Worm (Caenorhabditis elegans) whole organism, L4/young adult: Measurements from ENCODE around the gene bcat-1.
A peak's percentile ranks its signal among the peaks of the same experiment; 100 is the strongest.

Experiments
- W03F9.2 ChIP-seq: fragments of 150-350 bp; optimal IDR thresholded peaks from 2 replicates; lab custom pipeline; 2014; ENCODE audit warnings: missing biosample characterization, missing genetic modification characterization
- dao-5 ChIP-seq: sonication (generic microtip); optimal IDR thresholded peaks from 2 replicates; lab custom pipeline; 2016; ENCODE audit warnings: missing genotype, missing genetic modification characterization, moderate library complexity, missing compliant biosample characterization
- him-1 ChIP-seq: sonication (generic microtip); optimal IDR thresholded peaks from 2 replicates; lab custom pipeline; 2016; ENCODE audit warnings: missing genotype, missing genetic modification reagents, missing genetic modification characterization, missing compliant biosample characterization

The bcat-1 gene

ce11 chrX:12862509-12862908 lies 14.8 kb upstream of the bcat-1 start, which contains the start of gene T14G8.6:
Gene T14G8.6 (minus strand): TSS chrX:12862846.
- TF ChIP-seq dao-5 (tag; lab: Kevin White, UChicago), result no peak
- TF ChIP-seq W03F9.2 (tag; lab: Kevin White, UChicago), result no peak
- no peak for TF ChIP-seq him-1 (tag; lab: Kevin White, UChicago)

DNA sequence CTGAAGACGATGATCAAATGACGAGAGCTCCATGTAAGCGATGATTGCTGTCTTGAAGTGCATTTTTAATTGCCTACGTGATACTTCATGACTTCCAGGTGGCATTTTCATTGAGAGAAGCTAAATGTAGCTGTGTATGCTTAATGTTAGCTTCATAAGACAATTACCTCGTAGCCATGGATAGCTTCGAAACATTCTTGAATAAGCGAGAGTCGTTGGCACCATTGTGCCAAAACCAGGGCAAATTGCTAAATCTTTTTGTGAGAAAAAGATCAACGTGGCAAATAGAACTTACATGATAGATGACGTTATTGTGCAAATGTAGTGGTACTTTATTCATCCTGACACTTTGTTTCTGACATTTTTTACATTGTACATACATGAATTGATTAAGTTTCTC lies 14.0 kb upstream of the bcat-1 start:
- TF ChIP-seq dao-5 (tag; lab: Kevin White, UChicago), result no peak
- no peak for TF ChIP-seq W03F9.2 (tag; lab: Kevin White, UChicago)

ce11 chrX:12863796-12864195 lies 13.5 kb upstream of the bcat-1 start, which contains the start of gene T14G8.4:
Gene T14G8.4 (minus strand): TSS chrX:12863896.
- TF ChIP-seq him-1 (tag; lab: Kevin White, UChicago) (no peak), W03F9.2 (tag; lab: Kevin White, UChicago) (no peak)

- no peak for TF ChIP-seq dao-5 (tag; lab: Kevin White, UChicago)
- TF ChIP-seq W03F9.2 (tag; lab: Kevin White, UChicago), result no peak
- no peak for TF ChIP-seq him-1 (tag; lab: Kevin White, UChicago)
Measured at ce11 chrX:12869412-12869811, 7.9 kb upstream of the bcat-1 start.

ce11 chrX:12869827-12870394 lies 7.4 kb upstream of the bcat-1 start:
- TF ChIP-seq dao-5 (tag; lab: Kevin White, UChicago), result no peak
- no peak for TF ChIP-seq him-1 (tag; lab: Kevin White, UChicago)

DNA sequence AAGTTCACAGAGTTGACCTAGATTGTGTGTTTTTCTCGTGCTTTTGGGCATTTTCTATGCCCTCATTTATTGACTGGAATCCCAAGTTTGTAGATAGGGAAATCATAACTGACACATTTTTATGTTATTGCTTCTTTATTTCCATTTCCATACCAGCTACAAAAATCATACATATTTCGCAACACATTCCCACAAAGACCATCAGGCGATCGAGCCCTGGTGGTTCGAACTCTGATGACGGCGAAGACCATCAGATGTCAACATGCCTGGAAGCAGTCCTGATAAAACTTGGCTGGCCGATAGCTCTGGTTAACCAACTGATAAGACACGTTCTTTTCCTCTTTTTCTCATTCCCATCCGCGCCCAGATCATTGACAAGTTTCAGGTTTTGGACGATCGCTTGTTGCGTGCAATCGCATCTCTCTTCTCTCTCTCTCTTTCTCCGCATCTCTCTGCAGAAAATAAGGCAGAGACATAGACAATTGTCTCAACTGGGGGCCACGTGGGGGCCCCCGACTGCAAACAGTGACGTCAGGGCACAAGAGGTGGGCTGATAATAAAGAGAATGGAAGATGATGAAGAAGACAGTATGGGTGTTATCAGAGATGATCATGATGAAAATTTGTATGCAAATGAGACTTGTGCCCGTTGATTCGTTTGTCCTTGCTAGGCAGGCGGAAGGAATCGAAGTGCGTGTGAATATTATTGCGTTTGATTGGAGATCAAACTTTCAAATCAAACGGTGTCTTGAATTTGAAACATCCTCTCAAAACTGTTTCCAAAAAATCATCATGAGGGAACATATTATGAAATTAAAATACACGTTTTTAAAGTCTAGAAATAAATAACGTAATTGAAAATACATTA lies 5.0 kb upstream of the bcat-1 start:
- TF ChIP-seq W03F9.2 (tag; lab: Kevin White, UChicago) (no peak), dao-5 (tag; lab: Kevin White, UChicago) (peak; percentile 48)

DNA sequence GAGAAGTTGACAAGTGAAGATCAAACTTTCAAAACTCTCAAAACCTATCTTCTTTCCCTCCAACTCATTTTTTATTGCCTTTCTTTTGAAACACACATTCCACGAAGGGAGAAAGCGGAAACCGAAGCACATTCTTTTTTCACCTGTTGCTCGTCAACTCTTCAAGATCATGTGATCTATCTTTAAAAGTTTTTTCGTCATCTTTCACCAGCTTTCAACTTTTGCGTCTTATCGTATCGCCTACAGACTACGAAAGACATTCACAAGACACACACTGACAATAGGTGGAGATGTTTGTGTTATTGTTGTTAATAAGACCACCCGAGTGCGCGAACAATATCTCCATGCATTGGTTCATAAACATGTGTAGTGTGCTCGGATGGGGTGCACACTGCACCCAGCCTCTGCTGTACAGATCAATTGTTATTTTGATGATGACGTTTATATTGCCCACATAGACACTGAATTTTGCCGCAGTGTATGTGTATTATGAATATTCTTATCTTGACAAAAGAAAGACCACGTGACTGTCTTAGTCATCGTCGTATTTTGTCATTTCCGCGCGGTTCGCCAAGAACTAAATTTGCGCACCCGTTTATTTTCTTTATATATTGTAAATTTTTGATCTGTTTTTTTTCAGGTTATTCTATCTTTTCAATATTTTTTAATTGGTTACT lies 3.5 kb upstream of the bcat-1 start:
- TF ChIP-seq W03F9.2 (tag; lab: Kevin White, UChicago) (no peak), him-1 (tag; lab: Kevin White, UChicago) (no peak), dao-5 (tag; lab: Kevin White, UChicago) (no peak)

- TF ChIP-seq W03F9.2 (tag; lab: Kevin White, UChicago), result no peak
- TF ChIP-seq dao-5 (tag; lab: Kevin White, UChicago), result no peak
- no peak for TF ChIP-seq him-1 (tag; lab: Kevin White, UChicago)
Measured at ce11 chrX:12874798-12875342, 2.4 kb upstream of the bcat-1 start.

DNA sequence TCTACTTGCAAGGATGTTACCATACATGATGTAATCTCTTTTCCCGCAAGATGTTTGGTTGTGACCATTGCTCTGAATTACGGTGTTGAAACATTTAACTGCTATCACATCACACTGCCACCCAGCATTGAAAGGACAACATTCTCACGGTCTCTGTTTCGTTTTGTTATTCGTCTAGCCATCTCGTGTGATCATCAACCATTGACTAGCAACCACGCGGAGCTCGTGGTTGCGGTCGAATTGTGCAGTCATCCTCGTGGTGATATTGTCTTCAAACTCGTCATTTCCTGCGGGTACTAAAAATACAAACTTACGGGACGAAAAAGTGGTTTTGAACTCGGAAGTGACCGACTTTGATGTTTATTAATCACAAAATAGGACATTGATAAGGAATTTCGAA lies 1.6 kb upstream of the bcat-1 start:
- no peak for TF ChIP-seq him-1 (tag; lab: Kevin White, UChicago)
- no peak for TF ChIP-seq dao-5 (tag; lab: Kevin White, UChicago)
- no peak for TF ChIP-seq W03F9.2 (tag; lab: Kevin White, UChicago)

- TF ChIP-seq dao-5 (tag; lab: Kevin White, UChicago) (no peak), W03F9.2 (tag; lab: Kevin White, UChicago) (no peak), him-1 (tag; lab: Kevin White, UChicago) (no peak)
Measured at ce11 chrX:12877930-12878329, 650 bp downstream of the bcat-1 start.

DNA sequence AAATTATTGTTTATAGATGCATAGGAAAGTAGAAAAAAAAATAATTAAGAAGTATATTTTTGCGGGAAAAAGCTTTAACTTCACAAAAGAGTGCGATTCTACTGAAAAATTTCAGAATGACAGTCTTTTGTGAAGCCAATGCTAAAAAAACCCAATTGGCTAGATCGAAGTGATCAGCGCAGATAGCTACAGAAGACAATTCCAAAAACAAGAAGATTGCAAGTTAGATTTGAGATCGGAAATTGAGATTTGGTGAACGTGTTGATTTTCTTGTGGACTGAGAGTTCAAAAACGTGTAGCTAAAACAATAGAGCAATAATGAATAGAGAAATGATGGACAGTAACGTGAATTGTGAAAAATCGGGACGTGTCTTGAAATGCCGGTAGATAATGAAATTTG lies 3.9 kb downstream of the bcat-1 start:
- TF ChIP-seq dao-5 (tag; lab: Kevin White, UChicago) (no peak), W03F9.2 (tag; lab: Kevin White, UChicago) (no peak), him-1 (tag; lab: Kevin White, UChicago) (no peak)

ce11 chrX:12884873-12885272 lies 7.6 kb downstream of the bcat-1 start, which contains the start of gene gpc-1:
Gene gpc-1 (minus strand): TSS chrX:12884989.
- TF ChIP-seq W03F9.2 (tag; lab: Kevin White, UChicago) (no peak), him-1 (tag; lab: Kevin White, UChicago) (no peak), dao-5 (tag; lab: Kevin White, UChicago) (no peak)

ce11 chrX:12889837-12890449 lies 12.7 kb downstream of the bcat-1 start:
- TF ChIP-seq W03F9.2 (tag; lab: Kevin White, UChicago) (peak; percentile 8), dao-5 (tag; lab: Kevin White, UChicago) (peak; percentile 46), him-1 (tag; lab: Kevin White, UChicago) (peak; percentile 60)
